Worm (Caenorhabditis elegans): ENCODE results near the gene chc-1.

Gene chc-1

DNA sequence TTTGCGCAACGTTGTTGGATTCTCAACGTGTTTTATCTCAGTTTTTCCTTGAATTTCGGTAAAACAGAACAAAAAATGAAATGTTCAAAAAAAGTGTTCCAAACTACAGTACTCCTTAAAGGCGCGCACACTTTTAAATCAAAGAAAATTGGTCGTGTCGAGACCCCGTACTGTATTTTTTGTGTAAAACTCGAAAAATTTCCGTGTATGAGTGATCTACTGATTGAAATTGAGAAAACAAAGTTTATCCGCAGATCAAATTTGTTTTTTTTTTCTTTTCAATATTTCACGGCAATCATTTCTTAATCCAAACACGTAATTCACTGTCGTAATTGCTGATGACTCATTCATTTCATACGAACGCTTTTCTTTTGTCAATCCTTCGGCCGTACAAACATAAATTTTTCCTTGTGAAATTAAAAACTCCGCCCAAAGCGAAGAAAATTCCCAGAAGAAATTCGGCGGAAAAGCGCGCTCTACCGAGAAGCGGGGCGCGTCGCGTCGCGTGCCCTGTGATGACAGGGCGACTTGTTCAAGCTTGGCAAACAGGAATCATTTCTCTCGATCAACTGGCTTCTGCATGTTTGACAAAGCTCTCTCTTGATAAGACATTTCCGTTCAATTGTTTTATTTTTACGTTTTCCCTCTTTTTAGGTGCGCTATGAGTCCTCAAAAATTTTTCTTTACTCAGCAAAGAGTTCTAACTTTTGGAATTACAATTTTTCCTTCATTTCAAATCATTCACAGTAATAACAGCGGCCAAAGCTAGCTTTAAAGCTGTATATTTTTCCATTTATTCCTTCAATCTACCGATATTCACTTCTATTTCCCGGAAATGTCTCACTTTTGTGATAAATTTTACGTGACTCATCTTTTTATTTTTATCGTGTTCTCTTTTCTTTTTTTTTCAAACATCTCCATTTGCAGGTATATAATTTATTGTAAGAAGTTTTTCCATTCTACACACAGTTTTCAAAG is at the start of gene chc-1:
TSS of gene chc-1 (plus strand) at position 928 of the 978 bp plus-strand sequence.
- peak; percentile 72 for TF ChIP-seq nfya-1 (tag; optimal IDR thresholded peaks at IDR 0.05; ENCODE audit: insufficient read depth)
- peak; percentile 18 for TF ChIP-seq skn-1 (tag; optimal IDR thresholded peaks at IDR 0.05)
- no peak for TF ChIP-seq hmg-11 (tag; optimal IDR thresholded peaks at IDR 0.05)
- TF ChIP-seq pqm-1 (tag; optimal IDR thresholded peaks at IDR 0.05) = no peak
- TF ChIP-seq lin-15B (tag; optimal IDR thresholded peaks at IDR 0.05) = peak; percentile 70
- TF ChIP-seq elt-3 (tag; optimal IDR thresholded peaks at IDR 0.05) = no peak
- TF ChIP-seq nhr-67 (tag; optimal IDR thresholded peaks at IDR 0.05) = no peak
- TF ChIP-seq ama-1 (optimal IDR thresholded peaks at IDR 0.05) = peak; percentile 23
- TF ChIP-seq pha-4 (tag; optimal IDR thresholded peaks at IDR 0.05) = peak; percentile 34
- peak; percentile 17 for TF ChIP-seq jun-1 (tag; optimal IDR thresholded peaks at IDR 0.05)
- TF ChIP-seq daf-12 (tag; optimal IDR thresholded peaks at IDR 0.05) = no peak
- TF ChIP-seq eor-1 (tag; optimal IDR thresholded peaks at IDR 0.05) = no peak
- TF ChIP-seq nhr-43 (tag; optimal IDR thresholded peaks at IDR 0.05; ENCODE audit: poor library complexity, severe bottlenecking) = no peak
- peak; percentile 44 for TF ChIP-seq elt-2 (tag; optimal IDR thresholded peaks at IDR 0.05)
- TF ChIP-seq zag-1 (tag; optimal IDR thresholded peaks at IDR 0.05) = no peak
- peak; percentile 35 for TF ChIP-seq nhr-25 (tag; optimal IDR thresholded peaks at IDR 0.05)
- TF ChIP-seq lin-39 (tag; optimal IDR thresholded peaks at IDR 0.05) = peak; percentile 31

ce11 chrIII:10154993-10155392 is 48.6 kb upstream of the chc-1 start:
- peak; percentile 93 for TF ChIP-seq pha-4 (tag; optimal IDR thresholded peaks at IDR 0.05)
- TF ChIP-seq nfya-1 (tag; optimal IDR thresholded peaks at IDR 0.05; ENCODE audit: insufficient read depth) = peak; percentile 28
- no peak for TF ChIP-seq elt-2 (tag; optimal IDR thresholded peaks at IDR 0.05)

DNA sequence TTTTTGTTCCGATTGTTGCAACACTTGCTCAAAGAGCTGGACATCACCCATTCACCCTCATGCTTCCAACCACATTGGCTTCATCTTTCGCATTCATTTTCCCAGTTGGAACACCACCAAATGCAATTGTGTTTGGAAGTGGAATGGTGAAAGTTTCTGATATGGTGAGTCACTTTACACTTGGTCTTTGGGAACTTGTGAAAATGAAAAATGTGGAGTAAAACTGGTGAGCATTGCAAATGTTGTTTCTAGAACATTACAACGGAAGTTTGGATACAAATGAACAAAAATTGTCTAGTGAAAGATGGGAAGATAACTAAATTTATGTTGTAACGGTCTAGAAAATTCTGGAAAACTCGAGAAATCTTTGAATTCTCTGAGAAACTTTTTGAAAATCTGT is 47.4 kb upstream of the chc-1 start:
- TF ChIP-seq ceh-9 (tag; optimal IDR thresholded peaks at IDR 0.05) (no peak), nhr-67 (tag; optimal IDR thresholded peaks at IDR 0.05) (no peak), fkh-10 (GFP tag; optimal IDR thresholded peaks at IDR 0.05) (no peak), pha-4 (tag; optimal IDR thresholded peaks at IDR 0.05) (no peak), nhr-28 (tag; optimal IDR thresholded peaks at IDR 0.05) (no peak), nhr-77 (tag; optimal IDR thresholded peaks at IDR 0.05) (no peak), elt-2 (tag; optimal IDR thresholded peaks at IDR 0.05) (no peak)

- no peak for TF ChIP-seq R02D3.7 (tag; optimal IDR thresholded peaks at IDR 0.05)
- no peak for TF ChIP-seq ceh-28 (tag; optimal IDR thresholded peaks at IDR 0.05)
Observed at ce11 chrIII:10160385-10160784, 43.2 kb upstream of the chc-1 start, which contains the start of the genes K08E5.5 and mua-3. K08E5.5 (minus strand) TSS chrIII:10160485. mua-3 (plus strand) TSS chrIII:10160697.

DNA sequence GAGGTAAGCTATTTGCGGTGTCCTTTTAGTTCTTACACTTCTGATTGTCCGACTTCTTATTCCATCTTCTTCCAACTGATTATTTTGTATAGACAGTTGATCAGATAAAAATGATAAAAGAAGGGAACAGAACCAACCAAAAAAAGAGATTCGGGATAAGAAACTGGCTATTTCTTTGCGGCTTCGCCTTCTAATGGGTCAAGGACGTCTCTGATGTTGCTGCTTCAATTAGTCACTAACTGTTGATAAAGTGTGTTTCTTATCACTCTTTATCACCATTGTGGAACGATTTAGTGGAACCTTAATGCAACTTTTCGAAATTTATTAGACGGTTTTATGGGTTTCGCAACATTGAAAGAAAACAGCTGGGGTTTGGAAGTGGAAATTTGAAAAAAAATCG is 33.4 kb upstream of the chc-1 start:
- TF ChIP-seq elt-3 (tag; optimal IDR thresholded peaks at IDR 0.05) (peak in 2 of 3 experiments; percentile 56 to 95), nhr-23 (tag; optimal IDR thresholded peaks at IDR 0.05) (peak; percentile 81), egl-5 (tag; optimal IDR thresholded peaks at IDR 0.05) (no peak), nhr-25 (tag; optimal IDR thresholded peaks at IDR 0.05) (peak; percentile 66)

ce11 chrIII:10178023-10178422 is 25.6 kb upstream of the chc-1 start:
- TF ChIP-seq daf-12 (tag; optimal IDR thresholded peaks at IDR 0.05) (no peak), lsy-12 (tag; optimal IDR thresholded peaks at IDR 0.05) (no peak)

ce11 chrIII:10178552-10178951 is 25.1 kb upstream of the chc-1 start:
- no peak for TF ChIP-seq aly-2 (tag; optimal IDR thresholded peaks at IDR 0.05)
- TF ChIP-seq nhr-43 (tag; optimal IDR thresholded peaks at IDR 0.05; ENCODE audit: poor library complexity, severe bottlenecking) = no peak
- TF ChIP-seq ceh-9 (tag; optimal IDR thresholded peaks at IDR 0.05) = no peak
- no peak for TF ChIP-seq nhr-25 (tag; optimal IDR thresholded peaks at IDR 0.05)
- TF ChIP-seq nhr-12 (tag; optimal IDR thresholded peaks at IDR 0.05) = no peak
- TF ChIP-seq nhr-237 (tag; optimal IDR thresholded peaks at IDR 0.05) = no peak
- no peak for TF ChIP-seq unc-62 (GFP tag; optimal IDR thresholded peaks at IDR 0.05)
- TF ChIP-seq hmg-11 (tag; optimal IDR thresholded peaks at IDR 0.05) = no peak
- no peak for TF ChIP-seq elt-1 (tag; optimal IDR thresholded peaks at IDR 0.05)
- TF ChIP-seq mml-1 (tag; optimal IDR thresholded peaks at IDR 0.05) = no peak
- no peak for TF ChIP-seq ama-1 (optimal IDR thresholded peaks at IDR 0.05)
- no peak for TF ChIP-seq lin-15B (tag; optimal IDR thresholded peaks at IDR 0.05)
- no peak for TF ChIP-seq R02D3.7 (tag; optimal IDR thresholded peaks at IDR 0.05)
- no peak for TF ChIP-seq nhr-11 (tag; optimal IDR thresholded peaks at IDR 0.05)
- TF ChIP-seq eor-1 (tag; optimal IDR thresholded peaks at IDR 0.05) = no peak
- no peak for TF ChIP-seq jun-1 (tag; optimal IDR thresholded peaks at IDR 0.05)
- no peak for TF ChIP-seq fos-1 (tag; optimal IDR thresholded peaks at IDR 0.05)

Data from whole organism, L3 larva.